Worm (Caenorhabditis elegans) whole organism, early embryonic: Measurements from ENCODE around the gene fbxa-1.

Experiments
- B0310.2 ChIP-seq: sonication (generic microtip); optimal IDR thresholded peaks from 2 replicates; lab custom pipeline; 2016; ENCODE audit warnings: mild to moderate bottlenecking, missing genetic modification characterization, missing compliant biosample characterization
- F13C5.2 ChIP-seq: sonication (generic microtip); optimal IDR thresholded peaks from 2 replicates; lab custom pipeline; 2017; ENCODE audit warnings: mild to moderate bottlenecking, missing genetic modification characterization, inconsistent platforms, missing compliant biosample characterization
- aly-1 ChIP-seq: sonication (generic microtip); optimal IDR thresholded peaks from 2 replicates; lab custom pipeline; 2016; ENCODE audit warnings: missing genetic modification characterization, missing compliant biosample characterization
- ama-1 ChIP-seq: fragments of 150-350 bp; optimal IDR thresholded peaks from 2 replicates; lab custom pipeline; 2014
- ceh-13 ChIP-seq: fragments of 200-800 bp; sonication (Bioruptor generic); optimal IDR thresholded peaks from 2 replicates; lab custom pipeline; 2018; ENCODE audit warnings: mild to moderate bottlenecking, missing genetic modification characterization, missing compliant biosample characterization
- ceh-36 ChIP-seq: sonication (generic microtip); optimal IDR thresholded peaks from 2 replicates; lab custom pipeline; 2016; ENCODE audit warnings: missing genetic modification characterization, inconsistent platforms, missing compliant biosample characterization
- ets-7 ChIP-seq: sonication (generic microtip); optimal IDR thresholded peaks from 2 replicates; lab custom pipeline; 2016; ENCODE audit warnings: missing genotype, missing genetic modification characterization, missing compliant biosample characterization
- flt-1 ChIP-seq: fragments of 200-800 bp; sonication (Bioruptor generic); IDR thresholded peaks from 2 replicates; pipeline ENCODE4 v1.3.6; 2022; ENCODE audit warnings: missing genetic modification characterization, missing compliant biosample characterization
- hmbx-1 ChIP-seq: sonication (generic microtip); optimal IDR thresholded peaks from 2 replicates; lab custom pipeline; 2016; ENCODE audit warnings: mild to moderate bottlenecking, missing genetic modification characterization, missing compliant biosample characterization
- hmg-4 ChIP-seq: fragments of 200-800 bp; sonication (Bioruptor generic); optimal IDR thresholded peaks from 2 replicates; lab custom pipeline; 2018; ENCODE audit warnings: mild to moderate bottlenecking, missing genetic modification characterization, missing compliant biosample characterization
- hnd-1 ChIP-seq: sonication (generic microtip); optimal IDR thresholded peaks from 2 replicates; lab custom pipeline; 2016; ENCODE audit warnings: missing genetic modification characterization, missing compliant biosample characterization
- pes-1 ChIP-seq: fragments of 200-800 bp; sonication (Bioruptor generic); IDR thresholded peaks from 2 replicates; pipeline ENCODE4 v1.3.6; 2022; ENCODE audit warnings: missing genetic modification reagents, missing genetic modification characterization, missing compliant biosample characterization
- scrt-1 ChIP-seq: fragments of 200-800 bp; sonication (Bioruptor generic); IDR thresholded peaks from 2 replicates; pipeline ENCODE4 v1.3.6; 2022; ENCODE audit warnings: missing genetic modification characterization, missing compliant biosample characterization
- sea-1 ChIP-seq: fragments of 200-800 bp; sonication (Bioruptor generic); conservative IDR thresholded peaks from 2 replicates; pipeline ENCODE4 v1.3.6; 2022; ENCODE audit warnings: missing genetic modification characterization, missing compliant biosample characterization
- tbx-11 ChIP-seq: fragments of 200-800 bp; sonication (Bioruptor generic); IDR thresholded peaks from 2 replicates; pipeline ENCODE4 v1.3.6; 2022; ENCODE audit warnings: missing genetic modification characterization, missing compliant biosample characterization
- tbx-37 ChIP-seq: fragments of 200-800 bp; sonication (Bioruptor generic); conservative IDR thresholded peaks from 2 replicates; pipeline ENCODE4 v1.3.6; 2022; ENCODE audit warnings: missing genetic modification reagents, missing genetic modification characterization, missing compliant biosample characterization
- tra-4 ChIP-seq: sonication (generic microtip); optimal IDR thresholded peaks from 2 replicates; lab custom pipeline; 2017; ENCODE audit warnings: missing genetic modification characterization, missing compliant biosample characterization

The fbxa-1 gene

ce11 chrIII:2328612-2329011 lies 20.7 kb upstream of the fbxa-1 start:
- TF ChIP-seq F13C5.2 (tag; lab: Kevin White, UChicago) = no peak
- TF ChIP-seq ceh-13 (GFP tag; lab: Kevin White, UChicago) = no peak
- TF ChIP-seq flt-1 (GFP tag; lab: Robert Waterston, UW) = no peak
- TF ChIP-seq hnd-1 = no peak
- no peak for TF ChIP-seq hmbx-1
- no peak for TF ChIP-seq ama-1 (lab: Kevin White, UChicago)
- no peak for TF ChIP-seq tbx-11 (GFP tag; lab: Robert Waterston, UW)
- no peak for TF ChIP-seq ets-7 (tag; lab: Kevin White, UChicago)
- no peak for TF ChIP-seq B0310.2
- no peak for TF ChIP-seq aly-1 (tag; lab: Kevin White, UChicago)
- no peak for TF ChIP-seq sea-1 (GFP tag; lab: Robert Waterston, UW)
- TF ChIP-seq scrt-1 (GFP tag; lab: Robert Waterston, UW) = no peak
- no peak for TF ChIP-seq tbx-37 (GFP tag; lab: Robert Waterston, UW)
- TF ChIP-seq tra-4 (tag; lab: Kevin White, UChicago) = no peak
- TF ChIP-seq hmg-4 (GFP tag; lab: Kevin White, UChicago) = no peak
- TF ChIP-seq ceh-36 = no peak
- TF ChIP-seq pes-1 = no peak

- no peak for TF ChIP-seq aly-1 (tag; lab: Kevin White, UChicago)
- TF ChIP-seq hnd-1 = no peak
- TF ChIP-seq pes-1 = no peak
- TF ChIP-seq sea-1 (GFP tag; lab: Robert Waterston, UW) = no peak
- no peak for TF ChIP-seq ceh-36
Measured at ce11 chrIII:2324703-2325102, 16.8 kb upstream of the fbxa-1 start.

ce11 chrIII:2316439-2316838 lies 8.5 kb upstream of the fbxa-1 start:
- TF ChIP-seq ceh-36 = no peak
- no peak for TF ChIP-seq tbx-37 (GFP tag; lab: Robert Waterston, UW)
- TF ChIP-seq flt-1 (GFP tag; lab: Robert Waterston, UW) = no peak
- no peak for TF ChIP-seq scrt-1 (GFP tag; lab: Robert Waterston, UW)
- no peak for TF ChIP-seq F13C5.2 (tag; lab: Kevin White, UChicago)
- no peak for TF ChIP-seq hnd-1
- TF ChIP-seq aly-1 (tag; lab: Kevin White, UChicago) = no peak
- TF ChIP-seq ceh-13 (GFP tag; lab: Kevin White, UChicago) = no peak
- TF ChIP-seq B0310.2 = no peak
- no peak for TF ChIP-seq tbx-11 (GFP tag; lab: Robert Waterston, UW)
- TF ChIP-seq ets-7 (tag; lab: Kevin White, UChicago) = no peak

DNA sequence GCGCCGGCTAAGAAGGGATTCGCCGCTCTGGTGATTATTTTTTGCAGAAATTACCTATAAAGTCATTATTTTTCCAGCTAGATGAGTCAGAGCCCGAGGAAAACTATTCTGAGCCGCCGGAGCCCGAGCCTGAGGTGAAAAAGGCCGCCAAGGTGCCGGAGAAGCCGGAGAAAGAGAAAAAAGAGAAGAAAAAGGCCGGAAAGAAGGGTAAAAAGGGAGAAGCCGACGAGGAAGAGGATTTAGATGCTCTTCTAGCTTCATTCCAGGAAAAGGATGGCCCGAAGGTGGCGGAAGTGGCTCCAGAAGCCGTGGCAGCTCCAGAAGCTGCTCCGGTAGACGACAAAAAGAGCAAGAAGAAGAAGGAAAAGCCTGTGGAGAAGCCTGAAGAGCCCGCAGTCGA lies 6.8 kb upstream of the fbxa-1 start:
- TF ChIP-seq hmbx-1 (no peak), F13C5.2 (tag; lab: Kevin White, UChicago) (no peak), tra-4 (tag; lab: Kevin White, UChicago) (no peak), sea-1 (GFP tag; lab: Robert Waterston, UW) (no peak), B0310.2 (no peak), hnd-1 (peak; percentile 4), hmg-4 (GFP tag; lab: Kevin White, UChicago) (no peak), scrt-1 (GFP tag; lab: Robert Waterston, UW) (no peak), tbx-37 (GFP tag; lab: Robert Waterston, UW) (no peak), ceh-13 (GFP tag; lab: Kevin White, UChicago) (no peak), aly-1 (tag; lab: Kevin White, UChicago) (peak; percentile 24), ceh-36 (no peak), pes-1 (no peak), ama-1 (lab: Kevin White, UChicago) (no peak)

DNA sequence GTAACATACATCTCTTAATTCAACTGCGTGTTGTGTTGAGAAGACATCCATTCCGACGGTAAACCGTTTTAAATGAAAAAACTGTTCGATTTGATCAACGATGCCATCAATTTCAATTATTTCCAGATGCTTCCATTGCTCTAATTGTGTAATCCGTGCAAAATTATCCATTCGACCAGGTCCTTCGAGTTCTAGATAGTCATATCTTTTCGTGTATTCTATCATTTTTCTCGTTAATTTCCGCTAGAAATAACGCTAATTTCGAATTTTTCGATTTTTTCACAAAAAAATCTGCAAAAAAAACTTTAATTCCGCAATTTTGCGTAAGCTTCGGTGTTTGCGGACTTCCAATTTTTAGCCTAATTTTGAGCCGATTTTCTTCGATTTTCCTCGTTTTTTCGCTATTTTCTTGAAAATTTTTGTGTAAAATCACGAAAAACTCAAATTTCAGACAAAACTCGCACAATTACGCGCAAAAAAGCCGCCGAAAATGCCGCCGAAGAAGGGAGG lies 6.1 kb upstream of the fbxa-1 start, which contains the start of the genes fbxa-66 and iffb-1:
Gene fbxa-66 (minus strand): TSS at position 51 of the 510 bp plus-strand sequence.
Gene iffb-1 (plus strand): TSS at position 452 of the 510 bp plus-strand sequence.
- TF ChIP-seq tbx-11 (GFP tag; lab: Robert Waterston, UW) (no peak), hnd-1 (no peak), hmg-4 (GFP tag; lab: Kevin White, UChicago) (no peak), F13C5.2 (tag; lab: Kevin White, UChicago) (no peak), pes-1 (no peak), scrt-1 (GFP tag; lab: Robert Waterston, UW) (no peak), ceh-13 (GFP tag; lab: Kevin White, UChicago) (no peak), aly-1 (tag; lab: Kevin White, UChicago) (no peak), tbx-37 (GFP tag; lab: Robert Waterston, UW) (no peak), flt-1 (GFP tag; lab: Robert Waterston, UW) (no peak), tra-4 (tag; lab: Kevin White, UChicago) (no peak), ets-7 (tag; lab: Kevin White, UChicago) (no peak), B0310.2 (no peak), hmbx-1 (no peak), ceh-36 (no peak), ama-1 (lab: Kevin White, UChicago) (no peak), sea-1 (GFP tag; lab: Robert Waterston, UW) (no peak)

DNA sequence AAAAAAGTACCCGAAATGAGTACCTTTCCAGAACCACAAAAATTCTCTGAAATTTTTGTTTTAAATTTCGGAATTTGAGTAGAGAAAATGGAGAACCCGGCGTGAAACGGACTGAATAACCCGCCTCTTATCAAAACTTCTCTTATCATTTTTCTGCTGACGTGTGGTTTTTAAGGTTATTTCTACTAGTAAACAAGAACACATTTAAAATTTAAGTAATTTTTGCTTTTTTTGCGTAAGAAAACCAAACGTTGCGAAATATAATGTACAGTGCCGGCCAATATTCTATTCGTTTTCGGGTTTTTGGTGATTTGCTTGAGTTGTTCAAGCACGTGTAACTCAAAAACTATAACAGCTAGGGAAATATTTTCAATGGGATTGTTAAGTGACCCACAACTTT lies 3.1 kb upstream of the fbxa-1 start:
- TF ChIP-seq aly-1 (tag; lab: Kevin White, UChicago) = no peak
- no peak for TF ChIP-seq flt-1 (GFP tag; lab: Robert Waterston, UW)
- TF ChIP-seq tra-4 (tag; lab: Kevin White, UChicago) = no peak
- no peak for TF ChIP-seq hmg-4 (GFP tag; lab: Kevin White, UChicago)
- no peak for TF ChIP-seq tbx-11 (GFP tag; lab: Robert Waterston, UW)
- TF ChIP-seq ceh-13 (GFP tag; lab: Kevin White, UChicago) = no peak
- TF ChIP-seq hmbx-1 = no peak
- no peak for TF ChIP-seq hnd-1
- TF ChIP-seq ets-7 (tag; lab: Kevin White, UChicago) = no peak
- no peak for TF ChIP-seq B0310.2

ce11 chrIII:2304867-2305266 lies 3.1 kb downstream of the fbxa-1 start, which contains the start of gene Y54F10BM.9:
TSS of gene Y54F10BM.9 (minus strand) at chrIII:2304927.
- peak; percentile 54 for TF ChIP-seq aly-1 (tag; lab: Kevin White, UChicago)
- TF ChIP-seq hmg-4 (GFP tag; lab: Kevin White, UChicago) = peak; percentile 69
- no peak for TF ChIP-seq ama-1 (lab: Kevin White, UChicago)
